Fruit fly (Drosophila melanogaster) S2 (cell line): ENCODE measurements around the gene Rsph9.

Experiments used
- CG8478 ChIP-seq: fragments of >200 bp; optimal IDR thresholded peaks from 2 replicates; lab custom pipeline; 2018
- CTCF ChIP-seq, 2 experiments: fragments of >200 bp; optimal IDR thresholded peaks; 2 replicates each; lab custom pipeline; 2018

- TF ChIP-seq CG8478 (lab: Kevin White, UChicago) (no peak), CTCF (optimal IDR thresholded peaks at IDR 0.05; lab: Kevin White, UChicago) (no peak)
These were observed 34.6 kb downstream of the Rsph9 start for dm6 chr2L:17377818-17378217.
